Worm (Caenorhabditis elegans): Measurements from ENCODE around the gene cpt-3.
"Not testable (repeated sequence)": the region's sequence is repeated elsewhere in the genome, so short reads cannot be mapped to it uniquely, and the experiment has no call there.

cpt-3 gene

ce11 chrIII:2082519-2082918, at the start of gene cpt-3:
Gene cpt-3 (plus strand): TSS chrIII:2082819.
- TF ChIP-seq unc-62 (GFP tag; optimal IDR thresholded peaks at IDR 0.05) = not testable (repeated sequence)

ce11 chrIII:2047907-2048306, 34.7 kb upstream of the cpt-3 start, which contains the start of gene dpy-1:
Gene dpy-1 (minus strand): TSS chrIII:2048007.
- no peak for TF ChIP-seq unc-62 (GFP tag; optimal IDR thresholded peaks at IDR 0.05)

ce11 chrIII:2049825-2050224, 32.8 kb upstream of the cpt-3 start:
- TF ChIP-seq unc-62 (GFP tag; optimal IDR thresholded peaks at IDR 0.05) = no peak

DNA sequence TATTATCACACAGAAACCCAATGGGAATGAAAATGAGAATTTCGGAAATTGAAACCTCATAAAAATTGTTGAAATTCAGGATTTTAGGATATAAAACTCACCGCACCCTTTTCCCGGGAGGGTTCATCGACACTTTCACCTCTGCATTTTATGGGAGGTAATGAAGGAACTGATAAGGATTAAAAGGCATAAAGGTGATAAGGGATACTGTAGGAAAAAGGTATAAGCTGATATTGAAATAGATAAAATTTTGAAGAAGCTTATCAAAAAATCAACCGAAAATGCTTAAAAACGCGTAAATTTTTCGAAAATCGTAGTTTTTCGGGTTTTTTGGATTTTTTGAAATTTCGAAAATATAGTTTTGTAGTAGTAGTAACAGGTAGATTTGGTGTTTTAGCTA, 32.1 kb upstream of the cpt-3 start:
- no peak for TF ChIP-seq unc-62 (GFP tag; optimal IDR thresholded peaks at IDR 0.05)

- no peak for TF ChIP-seq unc-62 (GFP tag; optimal IDR thresholded peaks at IDR 0.05)
These were observed 29.2 kb upstream of the cpt-3 start for ce11 chrIII:2053433-2053832.

DNA sequence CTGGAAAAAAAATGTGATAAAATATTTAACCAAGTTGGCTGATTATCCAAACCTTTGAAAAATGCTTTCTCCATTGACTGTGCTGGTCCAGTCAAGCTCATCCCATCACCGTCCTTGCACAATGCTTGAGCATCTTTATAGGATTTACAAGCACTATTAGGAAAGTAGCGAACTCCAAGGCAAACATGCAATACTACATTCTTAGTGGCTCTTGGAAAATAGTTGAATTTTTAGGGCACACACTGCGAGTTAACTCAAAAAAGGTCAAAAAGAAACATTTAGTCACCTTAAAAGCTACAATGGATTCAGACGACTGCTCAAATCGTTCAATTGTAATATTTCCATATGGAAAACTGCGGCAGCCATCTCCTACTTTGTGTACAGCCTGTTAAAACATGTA, 28.5 kb upstream of the cpt-3 start, which contains the start of gene M01E10.3:
TSS of gene M01E10.3 (minus strand) at position 101 of the 400 bp plus-strand sequence.
- TF ChIP-seq unc-62 (GFP tag; optimal IDR thresholded peaks at IDR 0.05) = no peak

DNA sequence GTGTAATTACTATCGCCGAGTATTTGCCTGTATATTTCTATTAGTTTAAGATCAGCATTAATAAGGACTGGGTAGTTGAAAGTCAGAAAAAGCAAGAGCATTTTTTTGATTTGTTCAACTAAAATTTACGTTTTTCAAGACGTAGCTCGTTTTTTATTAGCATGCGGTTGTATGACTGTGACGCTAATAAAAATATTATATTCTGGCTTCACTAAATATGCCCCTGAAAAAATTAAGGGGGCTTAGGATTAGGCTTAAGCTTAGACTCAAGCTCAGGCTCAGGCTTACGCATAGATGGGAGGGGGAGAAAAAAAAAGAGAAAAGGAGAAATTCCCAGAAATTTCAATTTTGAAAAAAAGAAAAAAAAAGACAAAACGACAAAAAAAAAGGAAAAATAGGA, 25.0 kb upstream of the cpt-3 start, which contains the start of gene Y39A3A.2:
TSS of gene Y39A3A.2 (minus strand) at position 101 of the 400 bp plus-strand sequence.
- TF ChIP-seq unc-62 (GFP tag; optimal IDR thresholded peaks at IDR 0.05) = no peak

DNA sequence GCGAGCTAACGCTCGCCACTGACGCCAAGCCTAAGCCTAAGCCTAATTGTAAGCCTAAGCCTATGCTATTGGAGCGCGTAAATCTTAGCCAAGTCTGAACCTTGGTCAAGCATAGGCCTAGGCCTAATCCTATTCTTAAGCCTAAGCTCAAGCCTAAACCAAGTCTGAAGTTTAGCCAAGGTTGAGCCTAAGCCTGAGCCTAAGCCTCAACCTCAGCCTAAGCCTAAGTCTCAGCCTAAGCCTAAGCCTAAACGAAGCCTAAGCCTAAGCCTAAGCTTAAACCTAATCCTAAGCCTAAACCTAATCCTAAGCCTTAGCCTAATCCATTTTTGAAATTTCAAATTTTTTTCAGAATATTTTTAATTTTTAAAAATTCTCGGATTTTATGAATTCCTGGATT, 22.6 kb upstream of the cpt-3 start:
- TF ChIP-seq unc-62 (GFP tag; optimal IDR thresholded peaks at IDR 0.05) = no peak

- no peak for TF ChIP-seq unc-62 (GFP tag; optimal IDR thresholded peaks at IDR 0.05)
These were observed 21.8 kb upstream of the cpt-3 start, which contains the start of gene ins-16 for ce11 chrIII:2060857-2061256. Gene ins-16 (minus strand): TSS chrIII:2060957.

DNA sequence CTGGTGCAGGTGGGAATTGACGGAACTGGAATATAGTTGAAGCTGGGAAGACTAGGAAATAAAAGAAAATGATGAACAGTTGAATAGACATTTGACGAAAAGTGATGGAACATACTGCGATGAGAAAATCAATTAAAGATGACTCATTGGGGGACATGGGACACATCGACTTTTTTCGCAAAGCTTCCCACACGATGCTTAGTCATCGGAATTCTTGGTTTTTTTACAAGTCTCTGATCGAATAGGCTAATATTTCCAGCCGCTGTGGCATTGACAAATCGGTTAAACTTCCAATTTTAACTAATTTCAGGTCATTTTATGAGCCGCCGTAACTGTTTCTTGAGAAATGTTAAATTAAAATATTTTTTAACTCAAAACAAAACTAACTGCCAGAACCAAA, 14.4 kb upstream of the cpt-3 start, which contains the start of gene Y39A3A.3:
TSS of gene Y39A3A.3 (minus strand) at position 101 of the 400 bp plus-strand sequence.
- no peak for TF ChIP-seq unc-62 (GFP tag; optimal IDR thresholded peaks at IDR 0.05)

DNA sequence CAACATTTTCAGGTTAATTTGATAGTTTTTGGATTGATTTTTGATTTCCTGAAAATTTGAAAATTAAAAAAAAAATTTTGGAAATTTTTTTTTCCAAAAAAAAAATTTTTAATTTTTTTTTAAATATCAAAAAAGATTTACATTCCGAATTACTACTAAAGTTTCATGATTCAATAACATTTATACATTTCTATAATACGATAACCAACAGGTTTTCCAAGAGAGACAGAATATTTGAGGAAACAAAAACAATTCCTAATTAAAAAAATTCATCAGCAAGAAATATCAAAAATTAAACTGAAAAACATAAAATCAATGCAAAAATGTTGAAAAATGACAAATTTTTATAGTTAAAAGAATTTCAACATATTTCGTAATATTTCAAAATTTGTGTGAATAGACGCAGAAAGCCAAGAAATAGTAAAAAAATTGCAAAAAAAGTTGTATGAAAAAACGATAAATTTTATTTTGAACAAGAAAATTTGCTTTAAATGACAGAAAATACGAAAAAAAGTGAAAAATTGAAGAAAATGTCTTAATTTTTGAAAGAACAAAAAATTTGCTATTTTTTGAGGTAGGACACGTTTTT, 6.0 kb upstream of the cpt-3 start, which contains the start of gene Y39A3A.4:
TSS of gene Y39A3A.4 (minus strand) at position 51 of the 589 bp plus-strand sequence.
- TF ChIP-seq unc-62 (GFP tag; optimal IDR thresholded peaks at IDR 0.05) = no peak

ce11 chrIII:2084829-2085228, 2.2 kb downstream of the cpt-3 start:
- TF ChIP-seq unc-62 (GFP tag; optimal IDR thresholded peaks at IDR 0.05) = no peak

ce11 chrIII:2089453-2089852, 6.8 kb downstream of the cpt-3 start:
- TF ChIP-seq unc-62 (GFP tag; optimal IDR thresholded peaks at IDR 0.05) = no peak

- no peak for TF ChIP-seq unc-62 (GFP tag; optimal IDR thresholded peaks at IDR 0.05)
These were observed 8.1 kb downstream of the cpt-3 start for ce11 chrIII:2090695-2091094.

DNA sequence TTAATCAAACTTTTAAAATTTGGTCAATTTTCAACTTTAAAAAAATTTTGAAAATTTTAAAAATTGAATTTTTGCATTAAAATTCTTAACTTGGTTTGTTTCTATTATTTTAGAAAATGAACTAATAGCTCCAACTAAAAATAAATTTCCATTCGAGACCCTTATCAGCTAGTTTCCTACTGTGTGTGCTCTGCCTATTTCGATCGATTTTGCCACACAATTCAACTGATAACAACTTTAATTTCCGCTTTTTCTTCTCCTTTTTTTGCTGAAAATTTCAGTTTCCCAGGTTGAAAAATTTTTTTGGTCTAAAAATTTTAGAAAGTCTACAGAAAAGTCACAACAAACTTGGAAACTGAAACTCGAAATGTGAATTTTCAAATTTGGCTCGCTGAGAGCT, 8.7 kb downstream of the cpt-3 start:
- no peak for TF ChIP-seq unc-62 (GFP tag; optimal IDR thresholded peaks at IDR 0.05)

ce11 chrIII:2092409-2092808, 9.8 kb downstream of the cpt-3 start, which contains the start of gene Y48G9A.9:
Gene Y48G9A.9 (plus strand): TSS chrIII:2092709.
- TF ChIP-seq unc-62 (GFP tag; optimal IDR thresholded peaks at IDR 0.05) = no peak

DNA sequence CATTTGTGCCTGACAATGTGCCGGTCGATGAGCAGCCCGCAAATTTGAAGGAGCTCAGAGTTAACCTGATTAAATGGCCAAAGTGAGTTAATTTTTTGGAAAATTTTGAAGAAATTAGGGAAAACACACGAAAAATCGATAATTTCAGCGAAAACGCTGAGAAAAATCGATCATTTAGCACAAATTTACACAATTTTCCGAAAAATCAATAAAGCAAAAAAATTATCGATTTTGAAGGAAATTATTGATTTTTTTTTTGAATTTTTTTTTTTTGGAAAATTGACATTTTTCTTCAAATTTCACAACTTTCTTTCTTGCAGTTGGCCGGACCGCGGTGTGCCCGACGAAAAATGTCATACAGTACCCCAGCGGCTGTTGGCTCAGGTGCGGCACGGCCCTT, 15.6 kb downstream of the cpt-3 start:
- TF ChIP-seq unc-62 (GFP tag; optimal IDR thresholded peaks at IDR 0.05) = no peak

Measured in whole organism, dauer.